Worm (Caenorhabditis elegans) whole organism, young adult: ENCODE data around the gene F08G2.4.

Source experiments
- ama-1 ChIP-seq, 3 experiments: fragments of 150-350 bp in 1 of 3; sonication (generic microtip) in 2 of 3; optimal IDR thresholded peaks; 2 replicates each; lab custom pipeline; 2014 to 2018; ENCODE audit warnings: missing biosample characterization in 2 of 3, missing genetic modification characterization in 2 of 3, missing genetic modification reagents in 2 of 3
- attf-3 ChIP-seq: fragments of 200-800 bp; sonication (Bioruptor generic); conservative IDR thresholded peaks from 2 replicates; pipeline ENCODE4 v1.3.6; 2022; ENCODE audit warnings: missing genetic modification reagents, missing genetic modification characterization, missing compliant biosample characterization
- fkh-3 ChIP-seq: sonication (generic microtip); optimal IDR thresholded peaks from 2 replicates; lab custom pipeline; 2016; ENCODE audit warnings: mild to moderate bottlenecking, missing genetic modification characterization, missing compliant biosample characterization
- hmg-1.2 ChIP-seq: fragments of 200-800 bp; sonication (Bioruptor generic); IDR thresholded peaks from 2 replicates; pipeline ENCODE4 v1.3.6; 2022; ENCODE audit warnings: missing genetic modification reagents, missing genetic modification characterization, missing compliant biosample characterization
- pha-4 ChIP-seq: fragments of 150-350 bp; sonication (generic microtip); optimal IDR thresholded peaks from 2 replicates; lab custom pipeline; 2014; ENCODE audit warnings: missing biosample characterization, missing genetic modification reagents, missing genetic modification characterization
- zfh-2 ChIP-seq: fragments of 200-800 bp; sonication (Bioruptor generic); conservative IDR thresholded peaks from 2 replicates; pipeline ENCODE4 v1.3.6; 2022; ENCODE audit warnings: missing genetic modification reagents, missing genetic modification characterization, missing compliant biosample characterization

DNA sequence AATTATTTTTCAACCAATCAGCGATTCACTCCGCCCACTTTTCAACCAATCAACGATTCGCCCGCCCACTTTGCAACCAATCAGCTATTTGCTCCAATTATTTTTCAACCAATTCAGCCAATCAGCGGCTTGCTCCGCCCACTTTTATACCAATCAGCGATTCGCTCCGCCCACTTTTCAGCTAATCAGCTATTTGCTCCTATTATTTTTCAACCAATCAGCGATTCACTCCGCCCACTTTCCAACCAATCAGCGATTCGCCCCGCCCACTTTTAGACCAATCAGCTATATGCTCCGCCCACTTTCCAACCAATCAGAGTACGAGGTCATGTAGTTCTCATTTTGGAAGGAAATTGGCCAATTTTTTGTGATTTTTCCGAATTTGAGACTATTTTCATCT, 24.9 kb downstream of the F08G2.4 start:
- no peak for TF ChIP-seq ama-1 (optimal IDR thresholded peaks at IDR 0.05; lab: Kevin White, UChicago)
- no peak for TF ChIP-seq ama-1 (GFP tag; optimal IDR thresholded peaks at IDR 0.05; lab: Kevin White, UChicago)
- no peak for TF ChIP-seq hmg-1.2 (GFP tag; lab: Robert Waterston, UW)
- no peak for TF ChIP-seq attf-3 (GFP tag; lab: Robert Waterston, UW)
- TF ChIP-seq pha-4 (tag; lab: Kevin White, UChicago): no peak
- no peak for TF ChIP-seq fkh-3 (tag; lab: Kevin White, UChicago)
- no peak for TF ChIP-seq zfh-2 (GFP tag; lab: Robert Waterston, UW)
